Worm (Caenorhabditis elegans) whole organism, early embryonic: ENCODE measurements around the gene C04B4.2.

Experiments
- ama-1 ChIP-seq: fragments of 150-350 bp; optimal IDR thresholded peaks from 2 replicates; lab custom pipeline; 2014
- sea-1 ChIP-seq: fragments of 200-800 bp; sonication (Bioruptor generic); conservative IDR thresholded peaks from 2 replicates; pipeline ENCODE4 v1.3.6; 2022; ENCODE audit warnings: missing genetic modification characterization, missing compliant biosample characterization
- tbx-37 ChIP-seq: fragments of 200-800 bp; sonication (Bioruptor generic); conservative IDR thresholded peaks from 2 replicates; pipeline ENCODE4 v1.3.6; 2022; ENCODE audit warnings: missing genetic modification reagents, missing genetic modification characterization, missing compliant biosample characterization

- TF ChIP-seq ama-1 (lab: Kevin White, UChicago) (no peak), sea-1 (GFP tag; lab: Robert Waterston, UW) (no peak), tbx-37 (GFP tag; lab: Robert Waterston, UW) (no peak)
Observed at ce11 chrX:12323439-12323838, 40.4 kb downstream of the C04B4.2 start, which contains the start of gene srd-40.
